Worm (Caenorhabditis elegans) whole organism, L1 larva: ENCODE results near the gene F59E12.9.

ENCODE experiments used
- aly-2 ChIP-seq: fragments of 150-350 bp; optimal IDR thresholded peaks from 2 replicates; lab custom pipeline; 2014; ENCODE audit warnings: missing biosample characterization, missing genetic modification characterization
- ceh-82 ChIP-seq, 3 experiments: fragments of 150-350 bp in 1 of 3; sonication (generic microtip) in 2 of 3; optimal IDR thresholded peaks; 2 replicates each; lab custom pipeline; 2014 to 2017; ENCODE audit warnings: missing biosample characterization in 3 of 3, missing genetic modification characterization in 3 of 3
- fkh-10 ChIP-seq: sonication (generic microtip); optimal IDR thresholded peaks from 2 replicates; lab custom pipeline; 2017; ENCODE audit warnings: missing biosample characterization, missing genetic modification reagents, missing genetic modification characterization
- mab-9 ChIP-seq: fragments of 200-800 bp; sonication (Bioruptor generic); IDR thresholded peaks from 2 replicates; pipeline ENCODE4 v1.3.6; 2022; ENCODE audit warnings: missing genetic modification reagents, missing genetic modification characterization, missing compliant biosample characterization
- nhr-237 ChIP-seq: fragments of 150-350 bp; optimal IDR thresholded peaks from 2 replicates; lab custom pipeline; 2014; ENCODE audit warnings: missing biosample characterization, missing genetic modification characterization
- pag-3 ChIP-seq: sonication (generic microtip); optimal IDR thresholded peaks from 2 replicates; lab custom pipeline; 2017; ENCODE audit warnings: missing genetic modification characterization, mild to moderate bottlenecking, missing compliant biosample characterization, antibody characterized with exemption, borderline replicate concordance; ENCODE audit not compliant: insufficient read depth
- unc-130 ChIP-seq: fragments of 150-350 bp; optimal IDR thresholded peaks from 2 replicates; lab custom pipeline; 2017; ENCODE audit warnings: missing biosample characterization, missing genetic modification characterization, inconsistent platforms
- unc-98 ChIP-seq: fragments of 200-800 bp; sonication (Bioruptor generic); IDR thresholded peaks from 2 replicates; pipeline ENCODE4 v1.3.6; 2022; ENCODE audit warnings: missing genetic modification characterization, missing compliant biosample characterization

DNA sequence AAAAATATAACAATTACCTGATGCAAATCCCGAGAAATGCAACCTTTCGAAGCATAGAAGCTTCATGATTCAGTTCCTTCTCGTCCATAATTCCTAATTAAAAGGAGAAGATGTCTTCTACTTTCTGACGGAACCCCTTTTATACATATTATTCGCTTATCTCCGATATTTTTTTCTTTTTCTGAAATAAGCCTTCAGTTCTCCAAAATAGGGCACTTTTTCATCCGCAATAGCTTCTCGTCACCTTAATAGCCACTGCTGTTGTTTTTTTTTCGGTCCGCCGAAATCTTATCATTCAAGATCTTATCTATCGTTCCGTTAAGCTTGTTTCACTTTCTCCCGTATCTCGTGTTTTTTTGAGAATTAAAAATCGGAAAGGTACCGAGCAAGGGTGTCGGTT lies 5.5 kb upstream of the F59E12.9 start, which contains the start of gene bli-2:
- TF ChIP-seq pag-3 (tag; lab: Kevin White, UChicago) = no peak
- TF ChIP-seq mab-9 = no peak
- no peak for TF ChIP-seq ceh-82 (tag; optimal IDR thresholded peaks at IDR 0.05; lab: Kevin White, UChicago)
- TF ChIP-seq unc-98 (GFP tag; lab: Robert Waterston, UW) = no peak
- TF ChIP-seq fkh-10 (GFP tag; lab: Kevin White, UChicago) = no peak
- TF ChIP-seq unc-130 = no peak
- no peak for TF ChIP-seq aly-2 (tag; lab: Kevin White, UChicago)
- TF ChIP-seq nhr-237 (tag; lab: Kevin White, UChicago) = no peak
